Worm (Caenorhabditis elegans): ENCODE data around the gene R05A10.7.

Gene R05A10.7

ce11 chrIV:14143042-14143441 lies 19.6 kb downstream of the R05A10.7 start:
- TF ChIP-seq nhr-11 (tag; optimal IDR thresholded peaks at IDR 0.05) (no peak), ztf-4 (tag; optimal IDR thresholded peaks at IDR 0.05) (no peak), pqm-1 (tag; optimal IDR thresholded peaks at IDR 0.05) (no peak), jun-1 (tag; optimal IDR thresholded peaks at IDR 0.05) (no peak), nhr-43 (tag; optimal IDR thresholded peaks at IDR 0.05; ENCODE audit: poor library complexity, severe bottlenecking) (no peak), daf-12 (tag; optimal IDR thresholded peaks at IDR 0.05) (no peak), nhr-237 (tag; optimal IDR thresholded peaks at IDR 0.05) (no peak), tbx-2 (tag; optimal IDR thresholded peaks at IDR 0.05) (no peak), fkh-10 (GFP tag; optimal IDR thresholded peaks at IDR 0.05) (no peak), nhr-67 (tag; optimal IDR thresholded peaks at IDR 0.05) (no peak), unc-39 (tag; optimal IDR thresholded peaks at IDR 0.05) (no peak), mml-1 (tag; optimal IDR thresholded peaks at IDR 0.05) (no peak), lsy-12 (tag; optimal IDR thresholded peaks at IDR 0.05) (no peak), zag-1 (tag; optimal IDR thresholded peaks at IDR 0.05) (no peak), ceh-9 (tag; optimal IDR thresholded peaks at IDR 0.05) (no peak), egl-27 (tag; optimal IDR thresholded peaks at IDR 0.05) (no peak), ZK546.5 (tag; optimal IDR thresholded peaks at IDR 0.05) (no peak), egl-5 (tag; optimal IDR thresholded peaks at IDR 0.05) (no peak), hmg-11 (tag; optimal IDR thresholded peaks at IDR 0.05) (no peak)

ce11 chrIV:14137063-14137462 lies 25.6 kb downstream of the R05A10.7 start, which contains the start of gene srz-31:
srz-31 (plus strand) TSS chrIV:14137363.
- TF ChIP-seq elt-2 (tag; optimal IDR thresholded peaks at IDR 0.05), result no peak

- no peak for TF ChIP-seq ztf-4 (tag; optimal IDR thresholded peaks at IDR 0.05)
- no peak for TF ChIP-seq zag-1 (tag; optimal IDR thresholded peaks at IDR 0.05)
- no peak for TF ChIP-seq elt-2 (tag; optimal IDR thresholded peaks at IDR 0.05)
- TF ChIP-seq tbx-2 (tag; optimal IDR thresholded peaks at IDR 0.05), result no peak
- no peak for TF ChIP-seq ceh-9 (tag; optimal IDR thresholded peaks at IDR 0.05)
- no peak for TF ChIP-seq pha-4 (tag; optimal IDR thresholded peaks at IDR 0.05)
- no peak for TF ChIP-seq unc-62 (GFP tag; optimal IDR thresholded peaks at IDR 0.05)
- no peak for TF ChIP-seq elt-3 (tag; optimal IDR thresholded peaks at IDR 0.05)
- no peak for TF ChIP-seq jun-1 (tag; optimal IDR thresholded peaks at IDR 0.05)
Measured at ce11 chrIV:14133400-14133799, 29.3 kb downstream of the R05A10.7 start.

ce11 chrIV:14131770-14132169 lies 30.9 kb downstream of the R05A10.7 start, which contains the start of gene srz-59:
srz-59 (plus strand) TSS chrIV:14132070.
- TF ChIP-seq hmg-11 (tag; optimal IDR thresholded peaks at IDR 0.05), result no peak
- no peak for TF ChIP-seq lin-15B (tag; optimal IDR thresholded peaks at IDR 0.05)
- no peak for TF ChIP-seq tbx-2 (tag; optimal IDR thresholded peaks at IDR 0.05)
- TF ChIP-seq sea-2 (GFP tag; optimal IDR thresholded peaks at IDR 0.05), result no peak
- TF ChIP-seq eor-1 (tag; optimal IDR thresholded peaks at IDR 0.05), result no peak
- no peak for TF ChIP-seq ama-1 (optimal IDR thresholded peaks at IDR 0.05)
- TF ChIP-seq ceh-28 (tag; optimal IDR thresholded peaks at IDR 0.05), result no peak
- TF ChIP-seq nhr-43 (tag; optimal IDR thresholded peaks at IDR 0.05; ENCODE audit: poor library complexity, severe bottlenecking), result no peak
- no peak for TF ChIP-seq ceh-9 (tag; optimal IDR thresholded peaks at IDR 0.05)
- no peak for TF ChIP-seq unc-62 (GFP tag; optimal IDR thresholded peaks at IDR 0.05)

- no peak for TF ChIP-seq elt-3 (tag; optimal IDR thresholded peaks at IDR 0.05)
- no peak for TF ChIP-seq nhr-76 (tag; optimal IDR thresholded peaks at IDR 0.05)
- no peak for TF ChIP-seq nhr-12 (tag; optimal IDR thresholded peaks at IDR 0.05)
- no peak for TF ChIP-seq nhr-67 (tag; optimal IDR thresholded peaks at IDR 0.05)
- TF ChIP-seq ztf-11 (tag; optimal IDR thresholded peaks at IDR 0.05), result no peak
- no peak for TF ChIP-seq mdl-1 (tag; optimal IDR thresholded peaks at IDR 0.05)
- TF ChIP-seq snpc-4 (tag; optimal IDR thresholded peaks at IDR 0.05), result no peak
- no peak for TF ChIP-seq sea-2 (GFP tag; optimal IDR thresholded peaks at IDR 0.05)
- TF ChIP-seq tbx-2 (tag; optimal IDR thresholded peaks at IDR 0.05), result no peak
- no peak for TF ChIP-seq ama-1 (optimal IDR thresholded peaks at IDR 0.05)
- no peak for TF ChIP-seq pha-4 (tag; optimal IDR thresholded peaks at IDR 0.05)
- TF ChIP-seq jun-1 (tag; optimal IDR thresholded peaks at IDR 0.05), result no peak
- no peak for TF ChIP-seq lin-39 (tag; optimal IDR thresholded peaks at IDR 0.05)
- TF ChIP-seq elt-1 (tag; optimal IDR thresholded peaks at IDR 0.05), result no peak
- TF ChIP-seq nfya-1 (tag; optimal IDR thresholded peaks at IDR 0.05; ENCODE audit: insufficient read depth), result no peak
Measured at ce11 chrIV:14129091-14129490, 33.6 kb downstream of the R05A10.7 start, which contains the start of gene srz-42. srz-42 (plus strand) TSS chrIV:14129391.

All from whole organism, L3 larva.